Worm (Caenorhabditis elegans) whole organism, late embryonic: ENCODE results near the gene T10D4.11.
"Not testable (repeated sequence)": the region's sequence is repeated elsewhere in the genome, so short reads cannot be mapped to it uniquely, and the experiment has no call there.

Experiments used
- ceh-2 ChIP-seq: sonication (generic microtip); optimal IDR thresholded peaks from 2 replicates; lab custom pipeline; 2016; ENCODE audit warnings: missing genotype, missing genetic modification characterization, missing compliant biosample characterization
- ceh-24 ChIP-seq: sonication (generic microtip); optimal IDR thresholded peaks from 2 replicates; lab custom pipeline; 2016; ENCODE audit warnings: mild to moderate bottlenecking, missing genetic modification characterization, missing compliant biosample characterization
- ceh-48 ChIP-seq: sonication (generic microtip); optimal IDR thresholded peaks from 2 replicates; lab custom pipeline; 2016; ENCODE audit warnings: missing genetic modification characterization, inconsistent platforms, missing compliant biosample characterization
- dve-1 ChIP-seq: sonication (generic microtip); optimal IDR thresholded peaks from 2 replicates; lab custom pipeline; 2017; ENCODE audit warnings: antibody characterized with exemption, mild to moderate bottlenecking, missing genetic modification characterization, missing compliant biosample characterization
- hlh-8 ChIP-seq: sonication (generic microtip); optimal IDR thresholded peaks from 2 replicates; lab custom pipeline; 2016; ENCODE audit warnings: missing genotype, missing genetic modification characterization, missing compliant biosample characterization
- nfya-1 ChIP-seq: sonication (generic microtip); optimal IDR thresholded peaks from 2 replicates; lab custom pipeline; 2017; ENCODE audit warnings: missing genetic modification characterization, mild to moderate bottlenecking, missing compliant biosample characterization, antibody characterized with exemption, moderate library complexity
- pat-9 ChIP-seq: fragments of 200-800 bp; sonication (Bioruptor generic); optimal IDR thresholded peaks from 2 replicates; lab custom pipeline; 2018; ENCODE audit warnings: mild to moderate bottlenecking, missing genetic modification characterization, moderate library complexity, missing compliant biosample characterization
- pqm-1 ChIP-seq: sonication (generic microtip); optimal IDR thresholded peaks from 2 replicates; lab custom pipeline; 2016; ENCODE audit warnings: missing genetic modification characterization, missing compliant biosample characterization
- sox-4 ChIP-seq: sonication (generic microtip); optimal IDR thresholded peaks from 2 replicates; lab custom pipeline; 2017; ENCODE audit warnings: mild to moderate bottlenecking, missing genetic modification characterization, inconsistent platforms, missing compliant biosample characterization

- not testable (repeated sequence) for TF ChIP-seq hlh-8 (tag; lab: Kevin White, UChicago); nfya-1; pat-9; dve-1 (tag; lab: Kevin White, UChicago); pqm-1 (tag; lab: Kevin White, UChicago); sox-4 (tag; lab: Kevin White, UChicago); ceh-24; ceh-48 (tag; lab: Kevin White, UChicago); ceh-2 (tag; lab: Kevin White, UChicago)
Measured at ce11 chrII:3184858-3185257, 35.4 kb upstream of the T10D4.11 start, which contains the start of gene sri-78.
